Worm (Caenorhabditis elegans): ENCODE data around the gene W01B6.3.

ce11 chrIV:10122205-10122604 lies 49.8 kb upstream of the W01B6.3 start, which contains the start of gene irld-21:
- TF ChIP-seq tbx-2 (tag; optimal IDR thresholded peaks at IDR 0.05) (no peak), nhr-23 (tag; optimal IDR thresholded peaks at IDR 0.05) (no peak), nhr-237 (tag; optimal IDR thresholded peaks at IDR 0.05) (no peak), nhr-77 (tag; optimal IDR thresholded peaks at IDR 0.05) (no peak), ceh-9 (tag; optimal IDR thresholded peaks at IDR 0.05) (no peak), lin-15B (tag; optimal IDR thresholded peaks at IDR 0.05) (no peak), elt-3 (tag; optimal IDR thresholded peaks at IDR 0.05) (no peak), snpc-4 (tag; optimal IDR thresholded peaks at IDR 0.05) (no peak), elt-1 (tag; optimal IDR thresholded peaks at IDR 0.05) (no peak), unc-39 (tag; optimal IDR thresholded peaks at IDR 0.05) (no peak)

Data from whole organism, L3 larva.